Worm (Caenorhabditis elegans) whole organism, L4 larva: ENCODE data around the gene ZK177.3.

Source experiments
- D1046.2 ChIP-seq: fragments of 200-800 bp; sonication (Bioruptor generic); IDR thresholded peaks from 2 replicates; pipeline ENCODE4 v1.3.6; 2022; ENCODE audit warnings: missing genetic modification characterization, missing compliant biosample characterization
- F26F4.8 ChIP-seq: fragments of 200-800 bp; sonication (Bioruptor generic); conservative IDR thresholded peaks from 2 replicates; pipeline ENCODE4 v1.3.6; 2022; ENCODE audit warnings: missing genetic modification characterization, missing compliant biosample characterization
- Y48G9A.11 ChIP-seq: fragments of 200-800 bp; sonication (Bioruptor generic); IDR thresholded peaks from 2 replicates; pipeline ENCODE4 v1.3.6; 2022; ENCODE audit warnings: missing genetic modification reagents, missing genetic modification characterization, missing compliant biosample characterization
- ZK546.5 ChIP-seq, 2 experiments: sonication (generic microtip); optimal IDR thresholded peaks; 2 replicates each; lab custom pipeline; 2017; ENCODE audit warnings: missing biosample characterization in 2 of 2, missing genetic modification characterization in 2 of 2
- aly-2 ChIP-seq: sonication (generic microtip); optimal IDR thresholded peaks from 2 replicates; lab custom pipeline; 2018; ENCODE audit warnings: missing biosample characterization, missing genetic modification characterization
- cey-2 ChIP-seq: sonication (generic microtip); optimal IDR thresholded peaks from 3 replicates; lab custom pipeline; 2017; ENCODE audit warnings: missing genetic modification characterization, mild to moderate bottlenecking, missing compliant biosample characterization, antibody characterized with exemption, borderline replicate concordance; ENCODE audit not compliant: insufficient read depth
- ctbp-1 ChIP-seq: fragments of 200-800 bp; sonication (Bioruptor generic); IDR thresholded peaks from 2 replicates; pipeline ENCODE4 v1.3.6; 2022; ENCODE audit warnings: missing genetic modification reagents, missing genetic modification characterization, missing compliant biosample characterization
- daf-12 ChIP-seq: fragments of 150-350 bp; optimal IDR thresholded peaks from 2 replicates; lab custom pipeline; 2014; ENCODE audit warnings: missing biosample characterization, missing genetic modification reagents, missing genetic modification characterization
- daf-16 ChIP-seq, 3 experiments: sonication (generic microtip); optimal IDR thresholded peaks; 2 replicates each; lab custom pipeline; 2016 to 2017; ENCODE audit warnings: missing genetic modification characterization in 3 of 3, missing genetic modification reagents in 3 of 3, mild to moderate bottlenecking in 2 of 3, missing compliant biosample characterization in 2 of 3, missing biosample characterization in 1 of 3, moderate library complexity in 1 of 3
- dmd-9 ChIP-seq: fragments of 200-800 bp; sonication (Bioruptor generic); IDR thresholded peaks from 2 replicates; pipeline ENCODE4 v1.3.6; 2022; ENCODE audit warnings: missing genetic modification reagents, missing genetic modification characterization, missing compliant biosample characterization
- dpl-1 ChIP-seq: fragments of 150-350 bp; optimal IDR thresholded peaks from 2 replicates; lab custom pipeline; 2014; ENCODE audit warnings: missing biosample characterization, missing genetic modification reagents, missing genetic modification characterization
- duxl-1 ChIP-seq: sonication (generic microtip); optimal IDR thresholded peaks from 2 replicates; lab custom pipeline; 2016; ENCODE audit warnings: mild to moderate bottlenecking, missing genetic modification characterization, moderate library complexity, missing compliant biosample characterization; ENCODE audit not compliant: poor library complexity
- dve-1 ChIP-seq: sonication (generic microtip); optimal IDR thresholded peaks from 2 replicates; lab custom pipeline; 2017; ENCODE audit warnings: antibody characterized with exemption, mild to moderate bottlenecking, missing genetic modification characterization, missing compliant biosample characterization; ENCODE audit not compliant: insufficient read depth
- egl-27 ChIP-seq: sonication (generic microtip); optimal IDR thresholded peaks from 3 replicates; lab custom pipeline; 2017; ENCODE audit warnings: missing biosample characterization, missing genetic modification reagents, missing genetic modification characterization
- egl-43 ChIP-seq: fragments of 200-800 bp; sonication (Bioruptor generic); IDR thresholded peaks from 2 replicates; pipeline ENCODE4 v1.3.6; 2022; ENCODE audit warnings: missing genetic modification reagents, missing genetic modification characterization, missing compliant biosample characterization
- fos-1 ChIP-seq: fragments of 150-350 bp; optimal IDR thresholded peaks from 2 replicates; lab custom pipeline; 2014; ENCODE audit warnings: missing biosample characterization, missing genetic modification characterization
- hif-1 ChIP-seq, 2 experiments: sonication (generic microtip); optimal IDR thresholded peaks; 2 replicates each; lab custom pipeline; 2016 to 2017; ENCODE audit warnings: missing compliant biosample characterization in 2 of 2, missing genetic modification characterization in 2 of 2, missing genetic modification reagents in 2 of 2, missing genotype in 2 of 2, mild to moderate bottlenecking in 1 of 2
- hlh-11 ChIP-seq: fragments of 200-800 bp; sonication (Bioruptor generic); optimal IDR thresholded peaks from 2 replicates; lab custom pipeline; 2018; ENCODE audit warnings: mild to moderate bottlenecking, missing genetic modification characterization, missing compliant biosample characterization
- hmg-1.1 ChIP-seq: fragments of 200-800 bp; sonication (Bioruptor generic); IDR thresholded peaks from 2 replicates; pipeline ENCODE4 v1.3.6; 2022; ENCODE audit warnings: missing genetic modification reagents, missing genetic modification characterization, missing compliant biosample characterization
- lin-29 ChIP-seq: fragments of 200-800 bp; sonication (Bioruptor generic); IDR thresholded peaks from 2 replicates; pipeline ENCODE4 v1.3.6; 2022; ENCODE audit warnings: missing genetic modification reagents, missing genetic modification characterization, missing compliant biosample characterization
- lin-38 ChIP-seq: fragments of 200-800 bp; sonication (Bioruptor generic); IDR thresholded peaks from 2 replicates; pipeline ENCODE4 v1.3.6; 2022; ENCODE audit warnings: missing genetic modification reagents, missing genetic modification characterization, missing compliant biosample characterization
- mdl-1 ChIP-seq, 2 experiments: fragments of 150-350 bp in 1 of 2; sonication (generic microtip) in 1 of 2; optimal IDR thresholded peaks; 2 replicates each; lab custom pipeline; 2014 to 2017; ENCODE audit warnings: missing biosample characterization in 2 of 2, missing genetic modification characterization in 2 of 2
- mep-1 ChIP-seq: fragments of 150-350 bp; sonication (generic microtip); optimal IDR thresholded peaks from 3 replicates; lab custom pipeline; 2014; ENCODE audit warnings: missing biosample characterization, missing genetic modification characterization
- nhr-10 ChIP-seq: fragments of 150-350 bp; optimal IDR thresholded peaks from 2 replicates; lab custom pipeline; 2014; ENCODE audit warnings: missing biosample characterization, missing genetic modification characterization
- nhr-237 ChIP-seq: sonication (generic microtip); optimal IDR thresholded peaks from 2 replicates; lab custom pipeline; 2017; ENCODE audit warnings: missing biosample characterization, missing genetic modification characterization
- nhr-25 ChIP-seq: sonication (generic microtip); optimal IDR thresholded peaks from 2 replicates; lab custom pipeline; 2017; ENCODE audit warnings: missing genetic modification characterization, mild to moderate bottlenecking, missing compliant biosample characterization, antibody characterized with exemption, moderate library complexity, borderline replicate concordance; ENCODE audit not compliant: insufficient read depth
- nhr-41 ChIP-seq: fragments of 200-800 bp; sonication (Bioruptor generic); IDR thresholded peaks from 2 replicates; pipeline ENCODE4 v1.3.6; 2022; ENCODE audit warnings: missing genetic modification reagents, missing genetic modification characterization, missing compliant biosample characterization
- nhr-42 ChIP-seq: fragments of 200-800 bp; sonication (Bioruptor generic); IDR thresholded peaks from 2 replicates; pipeline ENCODE4 v1.3.6; 2022; ENCODE audit warnings: missing genetic modification characterization, missing compliant biosample characterization
- nhr-48 ChIP-seq: sonication (generic microtip); optimal IDR thresholded peaks from 2 replicates; lab custom pipeline; 2016; ENCODE audit warnings: mild to moderate bottlenecking, missing genetic modification characterization, missing compliant biosample characterization
- nhr-6 ChIP-seq: fragments of 150-350 bp; optimal IDR thresholded peaks from 2 replicates; lab custom pipeline; 2014; ENCODE audit warnings: missing biosample characterization, missing genetic modification characterization
- pqm-1 ChIP-seq: sonication (generic microtip); optimal IDR thresholded peaks from 2 replicates; lab custom pipeline; 2017; ENCODE audit warnings: missing biosample characterization, missing genetic modification characterization
- skn-1 ChIP-seq: fragments of 150-350 bp; optimal IDR thresholded peaks from 2 replicates; lab custom pipeline; 2014; ENCODE audit warnings: missing biosample characterization, missing genetic modification characterization
- unc-62 ChIP-seq, 3 experiments: fragments of 150-350 bp in 1 of 3; sonication (generic microtip); optimal IDR thresholded peaks in 2 of 3; peaks in 1 of 3; 1 replicate in 1 of 3; 2 replicates in 2 of 3; lab custom pipeline; 2014 to 2017; ENCODE audit warnings: missing biosample characterization in 3 of 3, missing genetic modification characterization in 3 of 3, missing genetic modification reagents in 3 of 3, missing genotype in 1 of 3
- zip-11 ChIP-seq: fragments of 200-800 bp; sonication (Bioruptor generic); IDR thresholded peaks from 2 replicates; pipeline ENCODE4 v1.3.6; 2022; ENCODE audit warnings: missing genetic modification characterization, missing compliant biosample characterization

The ZK177.3 gene

DNA sequence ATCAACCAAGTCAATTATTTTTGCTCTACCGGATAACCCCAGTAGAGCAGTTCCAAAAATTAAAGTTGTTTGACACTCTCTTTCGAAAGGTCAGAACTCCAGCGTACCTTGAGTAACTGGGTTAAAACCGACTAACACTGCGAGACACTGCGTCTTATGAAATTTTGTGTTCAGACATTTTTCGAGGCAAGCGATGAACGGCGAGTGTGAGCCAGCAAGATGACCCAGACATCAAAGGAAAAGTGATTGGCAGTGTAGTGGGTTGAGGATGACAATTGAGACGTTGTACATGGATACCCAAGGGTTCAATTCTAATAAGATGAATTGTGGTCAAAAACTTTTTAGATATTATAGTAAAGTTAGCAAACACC is 28.5 kb downstream of the ZK177.3 start (continued):
- TF ChIP-seq egl-27 (tag; lab: Kevin White, UChicago) (peak; percentile 48), cey-2 (tag; lab: Kevin White, UChicago) (no peak), nhr-25 (tag; lab: Kevin White, UChicago) (no peak), zip-11 (GFP tag; lab: Robert Waterston, UW) (no peak), ZK546.5 (tag; optimal IDR thresholded peaks at IDR 0.05; lab: Kevin White, UChicago) (no peak), D1046.2 (GFP tag; lab: Robert Waterston, UW) (peak; percentile 59; the same call in 1 of the 2 replicates), mdl-1 (tag; optimal IDR thresholded peaks at IDR 0.05; lab: Kevin White, UChicago) (peak in 1 of 2 experiments; percentile 45), nhr-42 (GFP tag; lab: Robert Waterston, UW) (peak; percentile 86), nhr-6 (tag; lab: Kevin White, UChicago) (no peak)

DNA sequence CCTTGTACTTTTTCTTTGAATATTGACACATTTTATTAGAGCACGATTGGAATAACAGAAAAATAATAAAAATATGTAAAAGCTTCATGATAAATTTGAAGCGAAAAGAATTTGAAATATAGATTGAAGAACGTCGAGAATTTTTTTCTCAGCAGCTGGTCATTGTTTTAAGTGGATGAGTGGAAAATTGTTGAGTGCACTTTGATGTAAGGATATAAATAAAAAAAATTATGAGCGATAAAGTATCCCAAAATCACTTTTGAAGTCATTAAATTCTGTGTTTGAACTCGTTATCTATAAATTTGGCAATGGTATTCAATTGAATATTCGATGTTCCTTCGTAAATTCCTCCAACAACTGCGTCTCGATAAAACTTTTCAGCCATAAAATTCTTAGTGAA is 29.1 kb downstream of the ZK177.3 start, which contains the start of gene ins-13:
ins-13 (minus strand) TSS at position 101 of the 400 bp plus-strand sequence.
- no peak for TF ChIP-seq skn-1 (tag; lab: Kevin White, UChicago)
- TF ChIP-seq hmg-1.1 (GFP tag; lab: Robert Waterston, UW), result no peak
- TF ChIP-seq duxl-1 (tag; lab: Kevin White, UChicago), result no peak
- no peak for TF ChIP-seq Y48G9A.11 (GFP tag; lab: Robert Waterston, UW)
- no peak for TF ChIP-seq D1046.2 (GFP tag; lab: Robert Waterston, UW)
- TF ChIP-seq F26F4.8, result no peak
- no peak for TF ChIP-seq fos-1 (tag; lab: Kevin White, UChicago)
- no peak for TF ChIP-seq nhr-41 (GFP tag; lab: Robert Waterston, UW)
- TF ChIP-seq unc-62 (GFP tag; optimal IDR thresholded peaks at IDR 0.05 in 1 of 2; lab: Kevin White, UChicago), result no peak
- TF ChIP-seq unc-62 (tag; optimal IDR thresholded peaks at IDR 0.05; lab: Kevin White, UChicago), result no peak
- no peak for TF ChIP-seq nhr-48 (tag; lab: Kevin White, UChicago)
- TF ChIP-seq egl-43, result no peak
- TF ChIP-seq dmd-9 (GFP tag; lab: Robert Waterston, UW), result no peak
- TF ChIP-seq aly-2 (tag; lab: Kevin White, UChicago), result no peak
- no peak for TF ChIP-seq ctbp-1 (GFP tag; lab: Robert Waterston, UW)
- no peak for TF ChIP-seq mdl-1 (tag; optimal IDR thresholded peaks at IDR 0.05; lab: Kevin White, UChicago)
- no peak for TF ChIP-seq cey-2 (tag; lab: Kevin White, UChicago)
- TF ChIP-seq hif-1 (tag; optimal IDR thresholded peaks at IDR 0.05; lab: Kevin White, UChicago), result no peak
- TF ChIP-seq dpl-1, result no peak
- no peak for TF ChIP-seq nhr-237 (tag; lab: Kevin White, UChicago)

DNA sequence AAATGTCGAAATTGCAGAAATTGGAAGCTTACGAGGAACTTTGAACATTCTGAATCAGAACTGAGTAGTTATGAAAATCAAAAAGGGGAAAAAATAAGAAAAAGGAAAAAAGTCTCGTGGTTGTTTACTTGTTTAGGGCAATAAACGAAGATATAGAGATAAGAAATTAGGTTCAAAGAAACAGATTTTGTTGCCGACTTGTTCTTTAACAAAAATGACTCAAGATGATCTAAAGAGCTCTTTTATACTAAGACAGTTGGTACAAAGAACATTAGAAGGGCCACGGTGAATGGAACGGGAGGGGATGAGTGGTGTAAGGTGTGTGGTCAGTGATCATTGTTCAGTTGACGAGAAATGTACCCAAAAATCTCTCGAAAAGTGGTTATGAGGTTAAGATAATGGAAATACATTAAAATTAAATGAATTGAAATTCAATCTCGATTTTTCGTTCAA is 31.8 kb downstream of the ZK177.3 start, which contains the start of gene acdh-2:
acdh-2 (minus strand) TSS at position 51 of the 453 bp plus-strand sequence.
- TF ChIP-seq nhr-6 (tag; lab: Kevin White, UChicago), result no peak
- peak; percentile 7 for TF ChIP-seq dve-1 (tag; lab: Kevin White, UChicago)
- TF ChIP-seq daf-16 (GFP tag; optimal IDR thresholded peaks at IDR 0.05; lab: Kevin White, UChicago), result no peak
- peak; percentile 2 for TF ChIP-seq daf-16 (tag; optimal IDR thresholded peaks at IDR 0.05; lab: Kevin White, UChicago)

DNA sequence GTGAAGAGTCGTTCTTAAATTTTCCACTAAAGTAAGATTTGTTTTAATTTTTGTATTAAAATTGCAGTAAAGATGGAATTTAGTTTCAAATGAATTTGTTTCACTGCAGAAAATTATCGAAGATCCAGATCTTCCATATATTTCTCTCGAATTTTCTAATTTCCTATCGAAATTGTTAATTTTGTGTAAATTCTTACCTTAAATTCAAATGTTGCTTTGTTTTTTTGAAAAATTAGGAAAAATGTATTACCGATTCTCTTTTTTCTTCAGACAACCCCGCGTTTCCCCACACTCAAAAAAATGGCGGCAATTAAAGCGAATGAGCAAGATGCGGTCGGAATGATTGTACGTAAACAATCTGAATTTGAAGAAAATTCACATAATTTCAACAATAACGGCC is 34.1 kb downstream of the ZK177.3 start, which contains the start of gene C17C3.6:
C17C3.6 (plus strand) TSS at position 301 of the 400 bp plus-strand sequence.
- TF ChIP-seq ZK546.5 (tag; optimal IDR thresholded peaks at IDR 0.05; lab: Kevin White, UChicago) (no peak), hlh-11 (tag; lab: Kevin White, UChicago) (no peak), daf-12 (no peak), lin-38 (GFP tag; lab: Robert Waterston, UW) (no peak), mep-1 (tag; lab: Kevin White, UChicago) (no peak), cey-2 (tag; lab: Kevin White, UChicago) (no peak), nhr-10 (tag; lab: Kevin White, UChicago) (no peak), pqm-1 (tag; lab: Kevin White, UChicago) (no peak), lin-29 (no peak)
